Worm (Caenorhabditis elegans): ENCODE data around the gene ztf-13.

DNA sequence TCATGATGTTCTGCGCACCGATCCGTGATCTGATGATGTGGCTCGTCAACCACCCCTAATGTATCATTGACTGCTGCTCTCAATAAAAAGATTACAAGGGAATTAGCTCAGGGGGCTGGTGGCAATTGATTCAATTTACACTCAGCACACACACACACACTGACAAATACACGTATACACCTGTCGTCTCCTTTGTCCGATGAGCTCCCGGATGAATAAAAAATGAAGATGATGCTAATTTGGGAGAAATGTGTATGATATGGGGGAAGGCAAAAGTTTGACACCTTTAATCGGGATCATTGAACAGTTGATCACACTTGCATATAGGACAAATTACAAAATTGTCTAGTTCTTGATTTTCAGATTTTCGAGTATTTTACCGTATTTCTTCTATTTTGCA is 34.9 kb downstream of the ztf-13 start:
- no peak for TF ChIP-seq ctbp-1 (GFP tag; IDR thresholded peaks at IDR 0.05)
- no peak for TF ChIP-seq php-3 (GFP tag; IDR thresholded peaks at IDR 0.05)
- TF ChIP-seq Y75B8A.6 (GFP tag; IDR thresholded peaks at IDR 0.05): no peak
- no peak for TF ChIP-seq Y5F2A.4 (GFP tag; optimal IDR thresholded peaks at IDR 0.05)
